Worm (Caenorhabditis elegans): Measurements from ENCODE around the gene spig-4.

DNA sequence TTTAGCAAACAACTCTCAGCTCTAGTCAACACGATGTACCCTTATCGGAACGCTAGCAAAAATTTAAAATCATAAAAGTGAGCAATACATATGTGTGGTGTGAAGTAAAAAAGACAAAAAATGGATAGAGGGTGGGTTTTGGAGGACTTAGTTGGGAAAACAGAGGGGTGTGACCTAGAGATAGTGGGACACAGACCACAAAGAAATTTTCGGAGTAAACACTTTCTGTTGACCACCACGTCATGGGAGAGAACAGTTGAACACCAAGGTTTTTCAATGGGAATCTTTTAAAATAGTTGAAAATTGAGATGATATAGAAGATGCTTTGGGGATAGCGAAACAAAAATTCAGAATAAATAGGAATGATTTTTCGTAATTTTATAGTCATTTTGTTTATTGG is 10.5 kb upstream of the spig-4 start:
- no peak for TF ChIP-seq pha-4 (tag; optimal IDR thresholded peaks at IDR 0.05)
- no peak for TF ChIP-seq mes-4 (tag; optimal IDR thresholded peaks at IDR 0.05)
- TF ChIP-seq Y67H2A.10 (GFP tag; conservative IDR thresholded peaks at IDR 0.05), result no peak
- no peak for TF ChIP-seq mcd-1 (GFP tag; IDR thresholded peaks at IDR 0.05)
- no peak for TF ChIP-seq lsl-1 (GFP tag; optimal IDR thresholded peaks at IDR 0.05)
- no peak for TF ChIP-seq ceh-100 (GFP tag; IDR thresholded peaks at IDR 0.05)
- TF ChIP-seq unc-130 (GFP tag; optimal IDR thresholded peaks at IDR 0.05), result no peak
- TF ChIP-seq snpc-1.1 (tag; optimal IDR thresholded peaks at IDR 0.05; ENCODE audit: insufficient read depth), result no peak

Data from whole organism, young adult.